Fruit fly (Drosophila melanogaster): ENCODE results near the gene dpr20.

- TF ChIP-seq Pif1A (GFP tag; optimal IDR thresholded peaks at IDR 0.05): no peak
- no peak for TF ChIP-seq gl (tag; optimal IDR thresholded peaks at IDR 0.05)
- no peak for TF ChIP-seq CG12605 (GFP tag; IDR thresholded peaks at IDR 0.05)
- TF ChIP-seq Pif1B (GFP tag; optimal IDR thresholded peaks at IDR 0.05): no peak
- TF ChIP-seq CG13204 (GFP tag; optimal IDR thresholded peaks at IDR 0.05): no peak
Observed at dm6 chr3L:901442-901841, 44.4 kb upstream of the dpr20 start.

Measured in whole organism, pupa.